Fruit fly (Drosophila melanogaster): ENCODE results near the gene CG34281.
A peak's percentile ranks its signal among the peaks of the same experiment; 100 is the strongest.

DNA sequence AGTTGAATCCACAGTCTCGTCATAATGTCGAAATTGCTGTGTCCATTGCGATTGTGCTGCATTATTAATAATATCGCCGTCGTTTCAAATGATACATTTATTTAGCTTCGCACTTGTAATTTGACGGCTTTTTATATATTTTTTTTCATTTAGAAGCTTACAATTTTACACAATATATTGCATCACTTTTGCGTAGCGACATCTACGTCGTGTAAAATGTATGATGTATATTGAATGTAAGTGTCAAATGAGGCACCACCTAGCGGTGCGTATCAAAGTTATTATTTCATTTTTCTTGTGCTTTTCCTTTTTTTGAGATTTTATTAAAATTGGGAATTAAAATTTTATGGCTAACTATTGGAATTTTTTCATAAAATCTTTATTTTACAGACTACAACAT, 3.9 kb downstream of the CG34281 start:
- TF ChIP-seq EcR (GFP tag; optimal IDR thresholded peaks at IDR 0.05) (no peak), CG34367 (tag; optimal IDR thresholded peaks at IDR 0.05) (no peak), CG9948 (tag; optimal IDR thresholded peaks at IDR 0.05) (no peak), fd96Ca (GFP tag; IDR thresholded peaks at IDR 0.05) (no peak), CG15710 (tag; optimal IDR thresholded peaks at IDR 0.05) (no peak), CG10348 (GFP tag; IDR thresholded peaks at IDR 0.05) (no peak), CG13204 (GFP tag; optimal IDR thresholded peaks at IDR 0.05) (no peak), CG8159 (tag; optimal IDR thresholded peaks at IDR 0.05) (no peak), rn (GFP tag; IDR thresholded peaks at IDR 0.05) (no peak), CG14655 (GFP tag; optimal IDR thresholded peaks at IDR 0.05) (peak; percentile 9), Pif1A (GFP tag; optimal IDR thresholded peaks at IDR 0.05) (no peak)
